Worm (Caenorhabditis elegans): Measurements from ENCODE around the gene F35C11.4.

F35C11.4 gene

ce11 chrII:8276057-8276456 is 27.3 kb downstream of the F35C11.4 start, which contains the start of the genes gei-14 and slc-25A32 (continued):
- TF ChIP-seq ZK185.1 (tag; optimal IDR thresholded peaks at IDR 0.05; ENCODE audit: poor library complexity, severe bottlenecking) (no peak), hlh-26 (GFP tag; conservative IDR thresholded peaks at IDR 0.05) (no peak), die-1 (tag; optimal IDR thresholded peaks at IDR 0.05) (no peak), lin-35 (GFP tag; optimal IDR thresholded peaks at IDR 0.05) (peak; percentile 50 to 75 (median 65)), hmg-1.2 (GFP tag; IDR thresholded peaks at IDR 0.05) (peak; percentile 36), madf-8 (GFP tag; conservative IDR thresholded peaks at IDR 0.05) (peak; percentile 84), tlf-1 (GFP tag; optimal IDR thresholded peaks at IDR 0.05) (peak; percentile 50)

- TF ChIP-seq snpc-1.1 (tag; optimal IDR thresholded peaks at IDR 0.05; ENCODE audit: insufficient read depth) (no peak), lag-1 (GFP tag; IDR thresholded peaks at IDR 0.05) (no peak), tbx-9 (tag; optimal IDR thresholded peaks at IDR 0.05; ENCODE audit: borderline replicate concordance) (no peak), F57A8.1 (GFP tag; optimal IDR thresholded peaks at IDR 0.05) (no peak), sea-2 (GFP tag; IDR thresholded peaks at IDR 0.05) (no peak), ztf-28 (GFP tag; IDR thresholded peaks at IDR 0.05) (no peak)
These were observed 29.6 kb downstream of the F35C11.4 start, which contains the start of the genes mrpl-10 and clec-142 for ce11 chrII:8278415-8278814. mrpl-10 (minus strand) TSS chrII:8278515. clec-142 (plus strand) TSS chrII:8278678.

- TF ChIP-seq tbx-9 (tag; optimal IDR thresholded peaks at IDR 0.05; ENCODE audit: borderline replicate concordance) = no peak
- peak; percentile 75 for TF ChIP-seq F33H1.4 (GFP tag; IDR thresholded peaks at IDR 0.05)
- peak; percentile 33 for TF ChIP-seq efl-1 (GFP tag; optimal IDR thresholded peaks at IDR 0.05)
- TF ChIP-seq dpff-1 (tag; optimal IDR thresholded peaks at IDR 0.05) = no peak
- TF ChIP-seq madf-6 (GFP tag; IDR thresholded peaks at IDR 0.05) = peak; percentile 60; the same call in 1 of the 2 replicates
- TF ChIP-seq hlh-12 (tag; optimal IDR thresholded peaks at IDR 0.05) = no peak
- TF ChIP-seq Y95B8A.8 (GFP tag; IDR thresholded peaks at IDR 0.05) = no peak
- peak; percentile 83; the same call in 1 of the 2 replicates for TF ChIP-seq hsf-1 (GFP tag; IDR thresholded peaks at IDR 0.05)
- peak; percentile 3 for TF ChIP-seq lsl-1 (GFP tag; optimal IDR thresholded peaks at IDR 0.05)
- no peak for TF ChIP-seq sptf-2 (GFP tag; optimal IDR thresholded peaks at IDR 0.05)
- TF ChIP-seq dpl-1 (GFP tag; optimal IDR thresholded peaks at IDR 0.05) = peak; percentile 61
- TF ChIP-seq F23B12.7 (tag; optimal IDR thresholded peaks at IDR 0.05; ENCODE audit: insufficient read depth) = peak; percentile 11
- 0 out of 2 replicates have a peak, but pooled peaks have one; percentile 33 for TF ChIP-seq ceh-91 (GFP tag; IDR thresholded peaks at IDR 0.05)
- no peak for TF ChIP-seq cebp-1 (GFP tag; IDR thresholded peaks at IDR 0.05)
- peak; percentile 13 for TF ChIP-seq cebp-1 (tag; optimal IDR thresholded peaks at IDR 0.05)
- TF ChIP-seq ets-4 (GFP tag; optimal IDR thresholded peaks at IDR 0.05) = no peak
- TF ChIP-seq pbrm-1 (GFP tag; IDR thresholded peaks at IDR 0.05) = no peak
- no peak for TF ChIP-seq B0035.1 (tag; optimal IDR thresholded peaks at IDR 0.05)
- no peak for TF ChIP-seq attf-3 (GFP tag; conservative IDR thresholded peaks at IDR 0.05)
These were observed 34.4 kb downstream of the F35C11.4 start, which contains the start of the genes nst-1 and cct-4 for ce11 chrII:8283158-8283717. nst-1 (minus strand) TSS chrII:8283208. cct-4 (plus strand) TSS chrII:8283667.

ce11 chrII:8285837-8286236 is 37.0 kb downstream of the F35C11.4 start:
- 0 out of 2 replicates have a peak, but pooled peaks have one; percentile 6 for TF ChIP-seq B0336.3 (GFP tag; IDR thresholded peaks at IDR 0.05)
- TF ChIP-seq pbrm-1 (GFP tag; IDR thresholded peaks at IDR 0.05) = peak; percentile 69
- 0 out of 2 replicates have a peak, but pooled peaks have one; percentile 30 for TF ChIP-seq Y56A3A.18 (GFP tag; IDR thresholded peaks at IDR 0.05)
- TF ChIP-seq snpc-1.1 (tag; optimal IDR thresholded peaks at IDR 0.05; ENCODE audit: insufficient read depth) = peak; percentile 80
- peak; percentile 80; the same call in 1 of the 2 replicates for TF ChIP-seq attf-6 (GFP tag; IDR thresholded peaks at IDR 0.05)
- 0 out of 2 replicates have a peak, but pooled peaks have one; percentile 17 for TF ChIP-seq mcd-1 (GFP tag; IDR thresholded peaks at IDR 0.05)
- peak; percentile 33 for TF ChIP-seq snpc-4 (GFP tag; optimal IDR thresholded peaks at IDR 0.05)
- TF ChIP-seq snpc-4 (tag; optimal IDR thresholded peaks at IDR 0.05) = peak in 3 of 4 experiments; percentile 40 to 91 (median 89)
- 0 out of 2 replicates have a peak, but pooled peaks have one; percentile 19 for TF ChIP-seq cebp-2 (GFP tag; IDR thresholded peaks at IDR 0.05)
- 0 out of 2 replicates have a peak, but pooled peaks have one; percentile 10 for TF ChIP-seq madf-6 (GFP tag; IDR thresholded peaks at IDR 0.05)

All from whole organism, young adult.